In the genomic region with DNA sequence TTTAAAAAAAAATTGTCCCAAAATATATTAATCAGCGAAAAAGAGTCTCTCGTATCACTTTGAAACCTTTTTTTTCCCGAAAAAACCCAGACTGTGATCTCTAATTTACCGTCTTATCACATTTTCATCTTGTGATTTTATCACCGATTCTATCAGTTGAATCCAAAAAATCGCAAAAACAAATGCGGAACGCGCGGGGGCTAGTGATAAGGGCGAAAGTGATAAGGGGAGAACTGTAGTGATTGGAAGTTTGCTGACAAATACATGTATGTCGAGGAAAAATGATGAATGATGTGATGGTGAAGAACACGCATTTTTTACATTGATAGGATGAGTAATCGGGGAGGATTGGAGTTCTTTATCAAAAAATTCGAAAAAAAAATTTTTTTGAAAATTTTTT, we compare ENCODE assay signal across 2 worm cellular contexts.
A peak's percentile ranks its signal among the peaks of the same experiment; 100 is the strongest.
TF ChIP-seq lines count a peak whose summit lies in the region.

No protein-coding gene starts in this region.

TF ChIP-seq in whole organism, L2 larva, 48 proteins besides CTCF, POLR2A, EP300 and RAD21 (continued from another document):
- TF ChIP-seq alr-1 (tag; optimal IDR thresholded peaks at IDR 0.05; lab: Kevin White, UChicago) (no peak), lin-11 (tag; optimal IDR thresholded peaks at IDR 0.05; lab: Kevin White, UChicago) (no peak), ceh-82 (tag; optimal IDR thresholded peaks at IDR 0.05; lab: Kevin White, UChicago) (no peak), ztf-11 (tag; optimal IDR thresholded peaks at IDR 0.05; lab: Kevin White, UChicago) (no peak)

TF ChIP-seq in whole organism, L4 larva, 104 proteins besides CTCF, POLR2A, EP300 and RAD21 (continued from another document):
- TF ChIP-seq dpl-1 (GFP tag; optimal IDR thresholded peaks at IDR 0.05; lab: Kevin White, UChicago) (peak; percentile 12), mep-1 (tag; optimal IDR thresholded peaks at IDR 0.05; lab: Kevin White, UChicago) (peak; percentile 80), ceh-32 (tag; optimal IDR thresholded peaks at IDR 0.05; lab: Kevin White, UChicago; ENCODE audit: poor library complexity) (no peak)
